Fruit fly (Drosophila melanogaster) whole organism, prepupa: ENCODE data around the gene CG4424.

ENCODE experiments used
- Blimp-1 ChIP-seq: fragments of 200-800 bp; sonication (Bioruptor generic); optimal IDR thresholded peaks from 3 replicates; lab custom pipeline; 2017; ENCODE audit warnings: missing biosample characterization, missing genetic modification characterization, mild to moderate bottlenecking, moderate library complexity, missing genetic modification reagents
- CG10631 ChIP-seq: fragments of 200-800 bp; sonication (Bioruptor generic); optimal IDR thresholded peaks from 2 replicates; lab custom pipeline; 2016; ENCODE audit warnings: missing biosample characterization, missing genetic modification characterization
- CG4318 ChIP-seq: fragments of 200-800 bp; sonication (Bioruptor generic); optimal IDR thresholded peaks from 3 replicates; lab custom pipeline; 2017; ENCODE audit warnings: missing biosample characterization, mild to moderate bottlenecking, missing genetic modification characterization
- CG6792 ChIP-seq: fragments of 200-800 bp; sonication (Bioruptor generic); optimal IDR thresholded peaks from 3 replicates; lab custom pipeline; 2016; ENCODE audit warnings: missing biosample characterization, missing genetic modification characterization
- CG6854 ChIP-seq: fragments of 200-800 bp; sonication (Bioruptor generic); optimal IDR thresholded peaks from 2 replicates; lab custom pipeline; 2017; ENCODE audit warnings: missing biosample characterization, mild to moderate bottlenecking, missing genetic modification characterization
- CG8119 ChIP-seq: fragments of 200-800 bp; sonication (Bioruptor generic); IDR thresholded peaks from 3 replicates; pipeline ENCODE4 v1.3.6; 2022; ENCODE audit warnings: missing biosample characterization, missing genetic modification characterization
- CG8319 ChIP-seq: fragments of 200-800 bp; sonication (Bioruptor generic); optimal IDR thresholded peaks from 3 replicates; lab custom pipeline; 2016; ENCODE audit warnings: missing biosample characterization, missing genetic modification characterization
- Ets21C ChIP-seq: fragments of 200-800 bp; sonication (Bioruptor generic); optimal IDR thresholded peaks from 3 replicates; lab custom pipeline; 2016; ENCODE audit warnings: missing biosample characterization, missing genetic modification characterization
- Hr38 ChIP-seq: sonication (Bioruptor generic); optimal IDR thresholded peaks from 2 replicates; lab custom pipeline; 2016; ENCODE audit warnings: missing biosample characterization, missing genetic modification characterization
- Sox15 ChIP-seq: fragments of 200-800 bp; sonication (Bioruptor generic); optimal IDR thresholded peaks from 3 replicates; lab custom pipeline; 2016; ENCODE audit warnings: missing biosample characterization, missing genetic modification characterization
- fd59A ChIP-seq: fragments of 200-800 bp; sonication (Bioruptor generic); optimal IDR thresholded peaks from 2 replicates; lab custom pipeline; 2017; ENCODE audit warnings: missing biosample characterization, mild to moderate bottlenecking, missing genetic modification characterization, missing genetic modification reagents
- net ChIP-seq: fragments of 200-800 bp; sonication (Bioruptor generic); optimal IDR thresholded peaks from 3 replicates; lab custom pipeline; 2016; ENCODE audit warnings: missing biosample characterization, missing genetic modification characterization
- salr ChIP-seq, 2 experiments: fragments of 200-800 bp; sonication (Bioruptor generic); optimal IDR thresholded peaks; 3 replicates each; lab custom pipeline; 2016 to 2018; ENCODE audit warnings: missing biosample characterization in 2 of 2, missing genetic modification characterization in 2 of 2, mild to moderate bottlenecking in 1 of 2
- topi ChIP-seq: fragments of 200-800 bp; sonication (Bioruptor generic); optimal IDR thresholded peaks from 3 replicates; lab custom pipeline; 2016; ENCODE audit warnings: missing biosample characterization, missing genetic modification characterization

DNA sequence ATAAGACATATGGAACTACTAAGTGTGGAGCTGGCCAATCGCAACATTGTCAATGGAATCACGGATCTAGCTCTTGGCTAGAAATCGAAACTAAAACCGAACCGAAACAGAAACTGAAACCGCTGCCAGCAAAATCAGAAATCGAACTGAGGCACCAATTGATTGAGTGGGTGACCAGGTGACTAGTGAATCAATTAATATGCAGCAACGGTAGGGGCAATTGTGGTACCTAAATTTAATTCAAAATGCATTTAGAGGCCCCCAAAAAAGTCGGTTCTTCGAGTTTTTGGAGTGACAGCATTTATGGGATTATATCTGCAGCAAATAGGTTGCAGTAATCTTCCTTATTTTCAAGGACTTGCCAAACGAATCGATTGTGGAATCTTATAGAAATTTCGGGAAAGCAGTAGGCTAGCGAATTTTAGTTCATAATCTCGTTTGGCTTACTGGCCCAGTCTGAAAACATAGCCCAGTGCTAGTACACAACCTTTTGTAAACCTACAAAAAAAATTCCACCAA, 14.4 kb downstream of the CG4424 start, which contains the start of the genes CG17190 and CG4836:
- TF ChIP-seq CG10631 (GFP tag; lab: Kevin White, UChicago) (no peak), net (no peak), fd59A (GFP tag; lab: Kevin White, UChicago) (no peak), topi (no peak), salr (GFP tag; optimal IDR thresholded peaks at IDR 0.05; lab: Kevin White, UChicago) (no peak), CG8119 (no peak), Blimp-1 (GFP tag; lab: Kevin White, UChicago) (no peak), CG6854 (GFP tag; lab: Kevin White, UChicago) (no peak), CG8319 (GFP tag; lab: Kevin White, UChicago) (no peak), CG4318 (GFP tag; lab: Kevin White, UChicago) (no peak), Ets21C (GFP tag; lab: Kevin White, UChicago) (no peak), Hr38 (GFP tag; lab: Kevin White, UChicago) (no peak), Sox15 (GFP tag; lab: Kevin White, UChicago) (no peak), CG6792 (no peak)
